Worm (Caenorhabditis elegans) whole organism, mixed stage, embryonic: ENCODE data around the gene syg-1.

Experiments used
- elt-1 ChIP-seq: sonication (generic microtip); optimal IDR thresholded peaks from 2 replicates; lab custom pipeline; 2017; ENCODE audit warnings: missing genetic modification characterization, mild to moderate bottlenecking, missing compliant biosample characterization, antibody characterized with exemption, moderate library complexity, borderline replicate concordance; ENCODE audit not compliant: insufficient read depth
- elt-3 ChIP-seq: fragments of 150-350 bp; optimal IDR thresholded peaks from 2 replicates; lab custom pipeline; 2014; ENCODE audit warnings: missing biosample characterization, missing genetic modification characterization
- lin-32 ChIP-seq: fragments of 200-800 bp; sonication (Bioruptor generic); optimal IDR thresholded peaks from 2 replicates; lab custom pipeline; 2018; ENCODE audit warnings: mild to moderate bottlenecking, missing genetic modification characterization, missing compliant biosample characterization
- lsy-2 ChIP-seq: fragments of 150-350 bp; optimal IDR thresholded peaks from 2 replicates; lab custom pipeline; 2014; ENCODE audit warnings: missing biosample characterization, missing genetic modification characterization
- mep-1 ChIP-seq: fragments of 150-350 bp; optimal IDR thresholded peaks from 2 replicates; lab custom pipeline; 2017; ENCODE audit warnings: missing biosample characterization, missing genetic modification reagents, missing genetic modification characterization, inconsistent platforms
- nhr-237 ChIP-seq: fragments of 150-350 bp; optimal IDR thresholded peaks from 2 replicates; lab custom pipeline; 2014; ENCODE audit warnings: missing biosample characterization, missing genetic modification characterization
- sem-2 ChIP-seq: fragments of 200-800 bp; sonication (Bioruptor generic); optimal IDR thresholded peaks from 2 replicates; lab custom pipeline; 2018; ENCODE audit warnings: mild to moderate bottlenecking, missing genetic modification characterization, missing compliant biosample characterization
- snpc-4 ChIP-seq: fragments of 150-350 bp; optimal IDR thresholded peaks from 2 replicates; lab custom pipeline; 2014; ENCODE audit warnings: missing biosample characterization, missing genetic modification characterization
- tbx-8 ChIP-seq: fragments of 200-800 bp; sonication (Bioruptor generic); optimal IDR thresholded peaks from 2 replicates; lab custom pipeline; 2018; ENCODE audit warnings: mild to moderate bottlenecking, missing genetic modification characterization, moderate library complexity, missing compliant biosample characterization
- zip-8 ChIP-seq: fragments of 150-350 bp; optimal IDR thresholded peaks from 2 replicates; lab custom pipeline; 2014; ENCODE audit warnings: missing biosample characterization, missing genetic modification characterization

DNA sequence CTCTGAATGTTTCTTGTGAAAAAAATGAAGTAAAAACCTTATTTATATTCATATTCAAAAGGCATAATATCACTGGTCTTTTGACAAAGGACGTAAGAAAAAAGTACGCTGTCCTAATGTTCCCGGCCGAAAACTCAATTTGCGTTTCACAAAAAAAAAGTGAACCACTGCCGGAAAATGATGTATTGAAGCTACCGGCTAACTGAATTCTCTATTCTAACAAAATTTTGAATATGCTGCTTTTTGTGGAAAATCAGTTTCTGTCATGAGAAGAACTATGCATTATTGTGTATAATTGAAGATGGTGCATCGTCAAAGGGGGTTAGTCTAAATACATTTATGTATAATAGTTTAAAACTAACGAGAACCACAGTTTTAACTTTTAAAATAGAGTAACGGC, 20.8 kb downstream of the syg-1 start:
- TF ChIP-seq elt-1 (tag; lab: Kevin White, UChicago) (no peak), elt-3 (tag; lab: Kevin White, UChicago) (no peak), snpc-4 (tag; lab: Kevin White, UChicago) (no peak), sem-2 (GFP tag; lab: Kevin White, UChicago) (no peak), zip-8 (tag; lab: Kevin White, UChicago) (no peak), mep-1 (no peak), lsy-2 (tag; lab: Kevin White, UChicago) (no peak), lin-32 (GFP tag; lab: Kevin White, UChicago) (no peak), nhr-237 (tag; lab: Kevin White, UChicago) (no peak), tbx-8 (GFP tag; lab: Kevin White, UChicago) (no peak)
